Worm (Caenorhabditis elegans) whole organism, L3 larva: ENCODE data around the gene srz-64.

Source experiments
- R02D3.7 ChIP-seq: fragments of 150-350 bp; optimal IDR thresholded peaks from 2 replicates; lab custom pipeline; 2014; ENCODE audit warnings: missing biosample characterization, missing genetic modification characterization
- ama-1 ChIP-seq: fragments of 150-350 bp; optimal IDR thresholded peaks from 2 replicates; lab custom pipeline; 2018
- eor-1 ChIP-seq, 2 experiments: fragments of 150-350 bp; optimal IDR thresholded peaks; 2 replicates each; lab custom pipeline; 2014 to 2018; ENCODE audit warnings: missing biosample characterization in 2 of 2, missing genetic modification characterization in 2 of 2
- fkh-10 ChIP-seq: sonication (generic microtip); optimal IDR thresholded peaks from 2 replicates; lab custom pipeline; 2017; ENCODE audit warnings: missing biosample characterization, missing genetic modification reagents, missing genetic modification characterization
- lin-15B ChIP-seq: fragments of 150-350 bp; optimal IDR thresholded peaks from 2 replicates; lab custom pipeline; 2014; ENCODE audit warnings: missing biosample characterization, missing genetic modification characterization
- nhr-237 ChIP-seq: fragments of 150-350 bp; optimal IDR thresholded peaks from 2 replicates; lab custom pipeline; 2014; ENCODE audit warnings: missing biosample characterization, missing genetic modification characterization
- nhr-28 ChIP-seq: fragments of 150-350 bp; optimal IDR thresholded peaks from 2 replicates; lab custom pipeline; 2014; ENCODE audit warnings: missing biosample characterization, missing genetic modification characterization
- nhr-76 ChIP-seq: fragments of 150-350 bp; sonication (generic microtip); optimal IDR thresholded peaks from 5 replicates; lab custom pipeline; 2014; ENCODE audit warnings: missing biosample characterization, missing genetic modification characterization
- nhr-77 ChIP-seq: fragments of 150-350 bp; optimal IDR thresholded peaks from 2 replicates; lab custom pipeline; 2014; ENCODE audit warnings: missing biosample characterization, missing genetic modification characterization
- pha-4 ChIP-seq: fragments of 150-350 bp; optimal IDR thresholded peaks from 2 replicates; lab custom pipeline; 2014; ENCODE audit warnings: missing biosample characterization, missing genetic modification reagents, missing genetic modification characterization
- skn-1 ChIP-seq: fragments of 150-350 bp; optimal IDR thresholded peaks from 2 replicates; lab custom pipeline; 2014; ENCODE audit warnings: missing biosample characterization, missing genetic modification characterization
- unc-39 ChIP-seq: sonication (generic microtip); optimal IDR thresholded peaks from 4 replicates; lab custom pipeline; 2017; ENCODE audit warnings: missing biosample characterization, missing genetic modification characterization
- ztf-4 ChIP-seq: fragments of 150-350 bp; optimal IDR thresholded peaks from 2 replicates; lab custom pipeline; 2014; ENCODE audit warnings: missing biosample characterization, missing genetic modification characterization

DNA sequence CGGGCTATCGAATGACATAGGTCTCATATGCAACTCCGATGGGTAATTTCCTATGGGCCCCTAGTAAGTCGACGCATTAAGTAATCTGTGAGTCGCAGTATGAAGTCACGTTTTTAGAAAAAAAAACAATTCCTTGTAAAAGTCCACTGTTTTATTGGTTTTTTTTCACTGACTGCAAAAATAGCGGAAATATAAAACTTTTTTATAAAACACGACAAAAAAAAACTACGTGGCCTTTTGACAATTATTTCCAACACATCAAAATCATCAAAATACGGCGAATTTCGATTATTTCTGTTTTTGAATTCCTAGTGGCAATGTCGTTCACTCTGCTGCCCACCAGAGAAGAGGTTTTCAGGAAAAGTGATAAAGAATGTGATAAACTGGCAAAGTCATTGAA, 34.4 kb downstream of the srz-64 start, which contains the start of gene clpr-2:
- TF ChIP-seq pha-4 (tag; lab: Kevin White, UChicago) (no peak), skn-1 (tag; lab: Kevin White, UChicago) (no peak), nhr-77 (no peak), ztf-4 (no peak), ama-1 (lab: Kevin White, UChicago) (no peak), nhr-28 (tag; lab: Kevin White, UChicago) (no peak), nhr-76 (no peak), R02D3.7 (tag; lab: Kevin White, UChicago) (no peak), fkh-10 (GFP tag; lab: Kevin White, UChicago) (no peak), unc-39 (tag; lab: Kevin White, UChicago) (no peak), nhr-237 (tag; lab: Kevin White, UChicago) (no peak), eor-1 (tag; optimal IDR thresholded peaks at IDR 0.05; lab: Kevin White, UChicago) (no peak), lin-15B (tag; lab: Kevin White, UChicago) (no peak)
